Worm (Caenorhabditis elegans) whole organism, L4/young adult: ENCODE data around the gene gei-18.

Source experiments
- W03F9.2 ChIP-seq: fragments of 150-350 bp; optimal IDR thresholded peaks from 2 replicates; lab custom pipeline; 2014; ENCODE audit warnings: missing biosample characterization, missing genetic modification characterization
- dao-5 ChIP-seq: sonication (generic microtip); optimal IDR thresholded peaks from 2 replicates; lab custom pipeline; 2016; ENCODE audit warnings: missing genotype, missing genetic modification characterization, moderate library complexity, missing compliant biosample characterization
- him-1 ChIP-seq: sonication (generic microtip); optimal IDR thresholded peaks from 2 replicates; lab custom pipeline; 2016; ENCODE audit warnings: missing genotype, missing genetic modification reagents, missing genetic modification characterization, missing compliant biosample characterization

gei-18 gene

ce11 chrIV:13982425-13982824, at the start of gene gei-18:
TSS of gene gei-18 (minus strand) at chrIV:13982525.
- no peak for TF ChIP-seq him-1

- TF ChIP-seq W03F9.2 = no peak
- no peak for TF ChIP-seq him-1
- no peak for TF ChIP-seq dao-5 (tag; lab: Kevin White, UChicago)
Observed at ce11 chrIV:14019883-14020282, 37.6 kb upstream of the gei-18 start, which contains the start of the genes irld-56 and irld-55. TSS of gene irld-56 (minus strand) at chrIV:14019983. TSS of gene irld-55 (plus strand) at chrIV:14020198.

- TF ChIP-seq W03F9.2 = no peak
- no peak for TF ChIP-seq dao-5 (tag; lab: Kevin White, UChicago)
- TF ChIP-seq him-1 = no peak
Observed at ce11 chrIV:14015844-14016243, 33.5 kb upstream of the gei-18 start, which contains the start of gene srw-63. TSS of gene srw-63 (minus strand) at chrIV:14015944.

- TF ChIP-seq dao-5 (tag; lab: Kevin White, UChicago) (no peak), him-1 (no peak), W03F9.2 (peak; percentile 49)
Observed at ce11 chrIV:14013692-14014091, 31.4 kb upstream of the gei-18 start.

- no peak for TF ChIP-seq him-1
- no peak for TF ChIP-seq W03F9.2
- no peak for TF ChIP-seq dao-5 (tag; lab: Kevin White, UChicago)
Observed at ce11 chrIV:14008709-14009108, 26.4 kb upstream of the gei-18 start.

ce11 chrIV:14001782-14002181, 19.5 kb upstream of the gei-18 start:
- no peak for TF ChIP-seq W03F9.2
- TF ChIP-seq dao-5 (tag; lab: Kevin White, UChicago) = no peak
- no peak for TF ChIP-seq him-1

- TF ChIP-seq dao-5 (tag; lab: Kevin White, UChicago) (no peak), him-1 (no peak), W03F9.2 (no peak)
Observed at ce11 chrIV:13989875-13990274, 7.5 kb upstream of the gei-18 start.

ce11 chrIV:13988781-13989180, 6.5 kb upstream of the gei-18 start, which contains the start of gene egl-23:
TSS of gene egl-23 (plus strand) at chrIV:13989081.
- TF ChIP-seq W03F9.2 = no peak

ce11 chrIV:13985705-13986104, 3.4 kb upstream of the gei-18 start, which contains the start of gene tor-1:
TSS of gene tor-1 (minus strand) at chrIV:13985805.
- TF ChIP-seq W03F9.2 = no peak
- no peak for TF ChIP-seq dao-5 (tag; lab: Kevin White, UChicago)
- no peak for TF ChIP-seq him-1

ce11 chrIV:13984041-13984440, 1.7 kb upstream of the gei-18 start, which contains the start of gene tor-2:
TSS of gene tor-2 (minus strand) at chrIV:13984141.
- TF ChIP-seq W03F9.2 (no peak), him-1 (no peak), dao-5 (tag; lab: Kevin White, UChicago) (no peak)

ce11 chrIV:13979797-13980459, 2.4 kb downstream of the gei-18 start, which contains the start of gene dnbp-1:
TSS of gene dnbp-1 (minus strand) at chrIV:13979847.
- TF ChIP-seq dao-5 (tag; lab: Kevin White, UChicago) (no peak), W03F9.2 (peak; percentile 67)

- TF ChIP-seq him-1 (no peak), dao-5 (tag; lab: Kevin White, UChicago) (no peak), W03F9.2 (no peak)
Observed at ce11 chrIV:13954578-13954977, 27.7 kb downstream of the gei-18 start.

ce11 chrIV:13953974-13954373, 28.4 kb downstream of the gei-18 start:
- no peak for TF ChIP-seq dao-5 (tag; lab: Kevin White, UChicago)

ce11 chrIV:13945188-13945587, 37.1 kb downstream of the gei-18 start:
- TF ChIP-seq dao-5 (tag; lab: Kevin White, UChicago) = no peak
- no peak for TF ChIP-seq him-1
- no peak for TF ChIP-seq W03F9.2

- TF ChIP-seq him-1 (no peak), dao-5 (tag; lab: Kevin White, UChicago) (no peak), W03F9.2 (no peak)
Observed at ce11 chrIV:13941640-13942039, 40.7 kb downstream of the gei-18 start.

- TF ChIP-seq W03F9.2 (no peak), dao-5 (tag; lab: Kevin White, UChicago) (no peak), him-1 (no peak)
Observed at ce11 chrIV:13940847-13941246, 41.5 kb downstream of the gei-18 start.
